Fruit fly (Drosophila melanogaster) whole organism, embryonic: ENCODE measurements around the gene PRL-1.

ENCODE experiments used
- Ada2b ChIP-seq: fragments of 200-800 bp; sonication (Bioruptor generic); IDR thresholded peaks from 2 replicates; pipeline ENCODE4 v1.3.6; 2022; ENCODE audit warnings: missing biosample characterization, missing genetic modification characterization
- Atf6 ChIP-seq: fragments of 200-800 bp; sonication (Bioruptor generic); IDR thresholded peaks from 2 replicates; pipeline ENCODE4 v1.3.6; 2022; ENCODE audit warnings: missing biosample characterization, missing genetic modification characterization
- CG10959 ChIP-seq: fragments of 200-800 bp; sonication (Bioruptor generic); IDR thresholded peaks from 2 replicates; pipeline ENCODE4 v1.3.6; 2022; ENCODE audit warnings: missing biosample characterization, missing genetic modification characterization
- CG14441 ChIP-seq: fragments of 200-800 bp; sonication (Bioruptor generic); IDR thresholded peaks from 2 replicates; pipeline ENCODE4 v1.3.6; 2022; ENCODE audit warnings: missing biosample characterization, missing genetic modification characterization
- CG14667 ChIP-seq: fragments of 200-800 bp; sonication (Bioruptor generic); IDR thresholded peaks from 2 replicates; pipeline ENCODE4 v1.3.6; 2022; ENCODE audit warnings: missing biosample characterization, missing genetic modification characterization
- CG15011 ChIP-seq: fragments of 200-800 bp; sonication (Bioruptor generic); optimal IDR thresholded peaks from 3 replicates; lab custom pipeline; 2018; ENCODE audit warnings: missing biosample characterization, mild to moderate bottlenecking, missing genetic modification characterization
- CG15514 ChIP-seq: fragments of 200-800 bp; sonication (Bioruptor generic); optimal IDR thresholded peaks from 3 replicates; lab custom pipeline; 2017; ENCODE audit warnings: missing biosample characterization, missing genetic modification characterization, mild to moderate bottlenecking, moderate library complexity, missing genetic modification reagents
- CG16815 ChIP-seq: fragments of 200-800 bp; sonication (Bioruptor generic); optimal IDR thresholded peaks from 3 replicates; lab custom pipeline; 2017; ENCODE audit warnings: missing biosample characterization, mild to moderate bottlenecking, missing genetic modification characterization
- CG16863 ChIP-seq: fragments of 200-800 bp; sonication (Bioruptor generic); optimal IDR thresholded peaks from 3 replicates; lab custom pipeline; 2016; ENCODE audit warnings: missing biosample characterization, missing genetic modification characterization
- CG2129 ChIP-seq: fragments of 200-800 bp; sonication (Bioruptor generic); IDR thresholded peaks from 2 replicates; pipeline ENCODE4 v1.3.6; 2022; ENCODE audit warnings: missing biosample characterization, missing genetic modification characterization; ENCODE audit not compliant: partially characterized antibody
- CG30403 ChIP-seq: fragments of 200-800 bp; sonication (Bioruptor generic); optimal IDR thresholded peaks from 3 replicates; lab custom pipeline; 2016; ENCODE audit warnings: missing biosample characterization, missing genetic modification characterization
- CG30431 ChIP-seq: fragments of 200-800 bp; sonication (Bioruptor generic); optimal IDR thresholded peaks from 2 replicates; lab custom pipeline; 2017; ENCODE audit warnings: missing biosample characterization, missing genetic modification characterization
- CG42726 ChIP-seq: fragments of 200-800 bp; sonication (Bioruptor generic); IDR thresholded peaks from 2 replicates; pipeline ENCODE4 v1.3.6; 2022; ENCODE audit warnings: missing biosample characterization, missing genetic modification characterization; ENCODE audit not compliant: partially characterized antibody
- CG4854 ChIP-seq: fragments of 200-800 bp; sonication (Bioruptor generic); optimal IDR thresholded peaks from 2 replicates; lab custom pipeline; 2016; ENCODE audit warnings: missing biosample characterization, missing genetic modification characterization, inconsistent platforms
- CG7271 ChIP-seq: fragments of 200-800 bp; sonication (Bioruptor generic); optimal IDR thresholded peaks from 2 replicates; lab custom pipeline; 2018; ENCODE audit warnings: missing biosample characterization, mild to moderate bottlenecking, missing genetic modification characterization, moderate library complexity
- CG8359 ChIP-seq: fragments of 200-800 bp; sonication (Bioruptor generic); optimal IDR thresholded peaks from 2 replicates; lab custom pipeline; 2017; ENCODE audit warnings: missing biosample characterization, mild to moderate bottlenecking, missing genetic modification characterization, borderline replicate concordance
- CG8924 ChIP-seq: fragments of 200-800 bp; optimal IDR thresholded peaks from 3 replicates; lab custom pipeline; 2019; ENCODE audit warnings: missing biosample characterization, mild to moderate bottlenecking, missing genetic modification characterization, moderate library complexity
- CG9609 ChIP-seq: fragments of 200-800 bp; sonication (Bioruptor generic); optimal IDR thresholded peaks from 3 replicates; lab custom pipeline; 2016; ENCODE audit warnings: missing biosample characterization, missing genetic modification characterization
- Chrac-16 ChIP-seq: fragments of 200-800 bp; sonication (Bioruptor generic); optimal IDR thresholded peaks from 3 replicates; lab custom pipeline; 2016; ENCODE audit warnings: missing biosample characterization, missing genetic modification characterization
- D ChIP-seq, 2 experiments: fragments of 200-800 bp in 1 of 2; fragments of >200 bp in 1 of 2; sonication (Bioruptor generic) in 1 of 2; optimal IDR thresholded peaks; 2 replicates in 1 of 2; 3 replicates in 1 of 2; lab custom pipeline; 2017; ENCODE audit warnings: mild to moderate bottlenecking in 1 of 2, missing biosample characterization in 1 of 2, missing genetic modification characterization in 1 of 2, missing genetic modification reagents in 1 of 2
- Dip2 ChIP-seq: fragments of 200-800 bp; sonication (Bioruptor generic); IDR thresholded peaks from 2 replicates; pipeline ENCODE4 v1.3.6; 2022; ENCODE audit warnings: missing biosample characterization, missing genetic modification characterization
- Ets65A ChIP-seq: fragments of 200-800 bp; sonication (Bioruptor generic); peaks from one replicate; lab custom pipeline; 2016; ENCODE audit warnings: missing biosample characterization, missing genetic modification characterization
- Gug ChIP-seq: fragments of 200-800 bp; sonication (Bioruptor generic); IDR thresholded peaks from 4 replicates; pipeline ENCODE4 v1.3.6; 2022; ENCODE audit warnings: missing biosample characterization, missing genetic modification characterization
- Lhr ChIP-seq: fragments of 200-800 bp; sonication (Bioruptor generic); optimal IDR thresholded peaks from 3 replicates; lab custom pipeline; 2017; ENCODE audit warnings: mild to moderate bottlenecking, missing biosample characterization, missing genetic modification reagents, missing genetic modification characterization
- Med ChIP-seq: fragments of 200-800 bp; sonication (Bioruptor generic); peaks from one replicate; lab custom pipeline; 2016; ENCODE audit warnings: missing biosample characterization, missing genetic modification characterization, mild to moderate bottlenecking, inconsistent platforms, moderate library complexity
- Meics ChIP-seq: fragments of 200-800 bp; sonication (Bioruptor generic); optimal IDR thresholded peaks from 2 replicates; lab custom pipeline; 2017; ENCODE audit warnings: missing biosample characterization, mild to moderate bottlenecking, missing genetic modification characterization
- NK7.1 ChIP-seq: fragments of 200-800 bp; sonication (Bioruptor generic); optimal IDR thresholded peaks from 3 replicates; lab custom pipeline; 2016; ENCODE audit warnings: missing biosample characterization, missing genetic modification characterization
- Tbp ChIP-seq: fragments of >200 bp; optimal IDR thresholded peaks from 2 replicates; lab custom pipeline; 2018; ENCODE audit warnings: missing biosample characterization, missing genetic modification characterization
- Vsx1 ChIP-seq: fragments of 200-800 bp; sonication (Bioruptor generic); optimal IDR thresholded peaks from 2 replicates; lab custom pipeline; 2017; ENCODE audit warnings: missing biosample characterization, mild to moderate bottlenecking, missing genetic modification characterization, missing genetic modification reagents
- bowl ChIP-seq: fragments of 200-800 bp; sonication (Bioruptor generic); IDR thresholded peaks from 2 replicates; pipeline ENCODE4 v1.3.6; 2022; ENCODE audit warnings: missing biosample characterization, missing genetic modification characterization
- br ChIP-seq: fragments of >200 bp; optimal IDR thresholded peaks from 2 replicates; lab custom pipeline; 2017
- cato ChIP-seq: fragments of 200-800 bp; sonication (Bioruptor generic); optimal IDR thresholded peaks from 2 replicates; lab custom pipeline; 2016; ENCODE audit warnings: missing biosample characterization, missing genetic modification characterization, borderline replicate concordance
- cg ChIP-seq: fragments of 200-800 bp; sonication (Bioruptor generic); optimal IDR thresholded peaks from 3 replicates; lab custom pipeline; 2019; ENCODE audit warnings: missing biosample characterization, mild to moderate bottlenecking, missing genetic modification characterization, moderate library complexity
- crp ChIP-seq, 2 experiments: fragments of 200-800 bp; sonication (Bioruptor generic); optimal IDR thresholded peaks; 2 replicates in 1 of 2; 3 replicates in 1 of 2; lab custom pipeline; 2017; ENCODE audit warnings: missing biosample characterization in 2 of 2, missing genetic modification characterization in 2 of 2, mild to moderate bottlenecking in 1 of 2, moderate library complexity in 1 of 2
- da ChIP-seq: fragments of 200-800 bp; sonication (Bioruptor generic); optimal IDR thresholded peaks from 2 replicates; lab custom pipeline; 2016; ENCODE audit warnings: missing biosample characterization, missing genetic modification characterization
- disco-r ChIP-seq: fragments of 200-800 bp; sonication (Bioruptor generic); optimal IDR thresholded peaks from 2 replicates; lab custom pipeline; 2016; ENCODE audit warnings: missing biosample characterization, missing genetic modification characterization
- dysf ChIP-seq: fragments of 200-800 bp; sonication (Bioruptor generic); IDR thresholded peaks from 3 replicates; pipeline ENCODE4 v1.3.6; 2022; ENCODE audit warnings: missing biosample characterization, missing genetic modification characterization
- eyg ChIP-seq: fragments of 200-800 bp; sonication (Bioruptor generic); optimal IDR thresholded peaks from 3 replicates; lab custom pipeline; 2016; ENCODE audit warnings: missing biosample characterization, missing genetic modification characterization
- fd3F ChIP-seq: fragments of 200-800 bp; sonication (Bioruptor generic); optimal IDR thresholded peaks from 2 replicates; lab custom pipeline; 2018; ENCODE audit warnings: missing biosample characterization, mild to moderate bottlenecking, missing genetic modification characterization, moderate library complexity
- fd64A ChIP-seq: fragments of 200-800 bp; sonication (Bioruptor generic); optimal IDR thresholded peaks from 3 replicates; lab custom pipeline; 2018; ENCODE audit warnings: missing biosample characterization, mild to moderate bottlenecking, missing genetic modification characterization
- gcm2 ChIP-seq: fragments of 200-800 bp; sonication (Bioruptor generic); optimal IDR thresholded peaks from 2 replicates; lab custom pipeline; 2016; ENCODE audit warnings: missing biosample characterization, missing genetic modification characterization
- gt ChIP-seq: fragments of 200-800 bp; sonication (Bioruptor generic); IDR thresholded peaks from 2 replicates; pipeline ENCODE4 v1.3.6; 2022; ENCODE audit warnings: missing biosample characterization, missing genetic modification characterization
- ham ChIP-seq: fragments of 200-800 bp; sonication (Bioruptor generic); IDR thresholded peaks from 2 replicates; pipeline ENCODE4 v1.3.6; 2022; ENCODE audit warnings: missing biosample characterization, missing genetic modification characterization
- kni ChIP-seq: fragments of 200-800 bp; sonication (Bioruptor generic); optimal IDR thresholded peaks from 3 replicates; lab custom pipeline; 2017; ENCODE audit warnings: mild to moderate bottlenecking, missing biosample characterization, missing genetic modification reagents, missing genetic modification characterization
- org-1 ChIP-seq: fragments of 200-800 bp; sonication (Bioruptor generic); optimal IDR thresholded peaks from 2 replicates; lab custom pipeline; 2017; ENCODE audit warnings: missing biosample characterization, missing genetic modification characterization
- psq ChIP-seq: fragments of 200-800 bp; sonication (Bioruptor generic); optimal IDR thresholded peaks from 2 replicates; lab custom pipeline; 2017; ENCODE audit warnings: missing biosample characterization, missing genetic modification characterization
- stc ChIP-seq: fragments of 200-800 bp; sonication (Bioruptor generic); IDR thresholded peaks from 2 replicates; pipeline ENCODE4 v1.3.6; 2022; ENCODE audit warnings: missing biosample characterization, missing genetic modification characterization
- tll ChIP-seq, 2 experiments: fragments of 200-800 bp in 1 of 2; fragments of >200 bp in 1 of 2; sonication (Bioruptor generic) in 1 of 2; optimal IDR thresholded peaks; 2 replicates each; lab custom pipeline; 2017 to 2019; ENCODE audit warnings: missing biosample characterization in 2 of 2, missing genetic modification characterization in 2 of 2, mild to moderate bottlenecking in 1 of 2, moderate library complexity in 1 of 2
- trem ChIP-seq: fragments of 200-800 bp; optimal IDR thresholded peaks from 3 replicates; lab custom pipeline; 2019; ENCODE audit warnings: missing biosample characterization, mild to moderate bottlenecking, missing genetic modification characterization, moderate library complexity
- trh ChIP-seq: fragments of 200-800 bp; sonication (Bioruptor generic); optimal IDR thresholded peaks from 2 replicates; lab custom pipeline; 2016; ENCODE audit warnings: missing biosample characterization, missing genetic modification characterization
- yki ChIP-seq: fragments of >200 bp; optimal IDR thresholded peaks from 3 replicates; lab custom pipeline; 2018

Gene PRL-1

dm6 chr2L:16287006-16287601 lies 29.7 kb upstream of the PRL-1 start (continued):
- TF ChIP-seq kni (GFP tag; lab: Kevin White, UChicago), result peak; percentile 61
- no peak for TF ChIP-seq CG10959 (GFP tag; lab: Robert Waterston, UW)
- TF ChIP-seq CG15011, result no peak
- no peak for TF ChIP-seq CG30431
- TF ChIP-seq br (lab: Kevin White, UChicago), result no peak
- TF ChIP-seq da (GFP tag; lab: Kevin White, UChicago), result no peak
- TF ChIP-seq CG4854 (GFP tag; lab: Kevin White, UChicago), result no peak
- peak in 1 of 2 experiments; percentile 38 for TF ChIP-seq tll (GFP tag; optimal IDR thresholded peaks at IDR 0.05; lab: Kevin White, UChicago)
- TF ChIP-seq eyg, result no peak
- TF ChIP-seq CG9609 (GFP tag; lab: Kevin White, UChicago), result no peak
- peak; percentile 61 to 82 for TF ChIP-seq crp (GFP tag; optimal IDR thresholded peaks at IDR 0.05; lab: Kevin White, UChicago)
- no peak for TF ChIP-seq CG15514 (GFP tag; lab: Kevin White, UChicago)
- TF ChIP-seq CG8359, result peak; percentile 32
- no peak for TF ChIP-seq cato (GFP tag; lab: Kevin White, UChicago)
- TF ChIP-seq CG14667 (GFP tag; lab: Robert Waterston, UW), result no peak
- no peak for TF ChIP-seq dysf (GFP tag; lab: Robert Waterston, UW)
- no peak for TF ChIP-seq gcm2
- no peak for TF ChIP-seq disco-r
- TF ChIP-seq CG8924, result no peak
- no peak for TF ChIP-seq Atf6 (GFP tag; lab: Robert Waterston, UW)
- TF ChIP-seq CG42726 (GFP tag; lab: Robert Waterston, UW), result no peak
- peak; percentile 23 for TF ChIP-seq Med (GFP tag; lab: Kevin White, UChicago)
- TF ChIP-seq fd3F, result no peak
- TF ChIP-seq Ada2b (GFP tag; lab: Robert Waterston, UW), result no peak
- no peak for TF ChIP-seq Chrac-16 (GFP tag; lab: Kevin White, UChicago)
- no peak for TF ChIP-seq trem (tag; lab: Kevin White, UChicago)
- TF ChIP-seq yki (lab: Kevin White, UChicago), result no peak
- no peak for TF ChIP-seq bowl (GFP tag; lab: Robert Waterston, UW)
- peak; percentile 6 for TF ChIP-seq fd64A (GFP tag; lab: Kevin White, UChicago)
- no peak for TF ChIP-seq CG7271 (tag; lab: Kevin White, UChicago)
- TF ChIP-seq CG16815 (GFP tag; lab: Kevin White, UChicago), result no peak
- no peak for TF ChIP-seq CG2129 (GFP tag; lab: Robert Waterston, UW)
- no peak for TF ChIP-seq stc (GFP tag; lab: Robert Waterston, UW)
- TF ChIP-seq CG30403 (GFP tag; lab: Kevin White, UChicago), result no peak
- TF ChIP-seq Gug, result no peak
- no peak for TF ChIP-seq Dip2 (GFP tag; lab: Robert Waterston, UW)
- no peak for TF ChIP-seq gt (GFP tag; lab: Robert Waterston, UW)
- no peak for TF ChIP-seq Tbp (GFP tag; lab: Kevin White, UChicago)
- no peak for TF ChIP-seq psq
- TF ChIP-seq CG14441 (GFP tag; lab: Robert Waterston, UW), result no peak
- TF ChIP-seq D (optimal IDR thresholded peaks at IDR 0.05; lab: Kevin White, UChicago), result peak; percentile 17
- TF ChIP-seq D (GFP tag; optimal IDR thresholded peaks at IDR 0.05; lab: Kevin White, UChicago), result no peak
- TF ChIP-seq ham (GFP tag; lab: Robert Waterston, UW), result no peak
- no peak for TF ChIP-seq Ets65A
- TF ChIP-seq CG16863 (GFP tag; lab: Kevin White, UChicago), result no peak
- no peak for TF ChIP-seq Vsx1 (GFP tag; lab: Kevin White, UChicago)
- TF ChIP-seq NK7.1 (GFP tag; lab: Kevin White, UChicago), result no peak
- no peak for TF ChIP-seq Lhr
- no peak for TF ChIP-seq Meics (GFP tag; lab: Kevin White, UChicago)
- TF ChIP-seq trh (GFP tag; lab: Kevin White, UChicago), result no peak
- TF ChIP-seq cg (GFP tag; lab: Kevin White, UChicago), result peak; percentile 73
- TF ChIP-seq org-1 (GFP tag; lab: Kevin White, UChicago), result no peak
